Worm (Caenorhabditis elegans) whole organism, L2 larva: Measurements from ENCODE around the gene nccd-1.

Experiments
- F13H6.1 ChIP-seq: sonication (generic microtip); optimal IDR thresholded peaks from 2 replicates; lab custom pipeline; 2016; ENCODE audit warnings: missing genetic modification characterization, missing compliant biosample characterization
- R02D3.7 ChIP-seq: fragments of 150-350 bp; optimal IDR thresholded peaks from 2 replicates; lab custom pipeline; 2014; ENCODE audit warnings: missing biosample characterization, missing genetic modification characterization
- alr-1 ChIP-seq: fragments of 150-350 bp; optimal IDR thresholded peaks from 2 replicates; lab custom pipeline; 2014; ENCODE audit warnings: missing biosample characterization, missing genetic modification characterization
- ama-1 ChIP-seq: fragments of 150-350 bp; optimal IDR thresholded peaks from 2 replicates; lab custom pipeline; 2018; ENCODE audit warnings: inconsistent platforms
- egl-27 ChIP-seq: sonication (generic microtip); optimal IDR thresholded peaks from 3 replicates; lab custom pipeline; 2017; ENCODE audit warnings: missing biosample characterization, missing genetic modification reagents, missing genetic modification characterization
- fos-1 ChIP-seq: fragments of 150-350 bp; optimal IDR thresholded peaks from 2 replicates; lab custom pipeline; 2014; ENCODE audit warnings: missing biosample characterization, missing genetic modification characterization
- lin-11 ChIP-seq: fragments of 150-350 bp; sonication (generic microtip); optimal IDR thresholded peaks from 2 replicates; lab custom pipeline; 2014; ENCODE audit warnings: missing biosample characterization, missing genetic modification characterization, inconsistent platforms, mixed read lengths
- lin-13 ChIP-seq: fragments of 150-350 bp; optimal IDR thresholded peaks from 2 replicates; lab custom pipeline; 2014; ENCODE audit warnings: missing biosample characterization, missing genetic modification reagents, missing genetic modification characterization
- lin-39 ChIP-seq: fragments of 150-350 bp; optimal IDR thresholded peaks from 2 replicates; lab custom pipeline; 2014; ENCODE audit warnings: missing biosample characterization, missing genetic modification reagents, missing genetic modification characterization
- lsy-2 ChIP-seq, 2 experiments: fragments of 150-350 bp in 1 of 2; sonication (generic microtip) in 1 of 2; optimal IDR thresholded peaks; 2 replicates each; lab custom pipeline; 2014 to 2017; ENCODE audit warnings: missing biosample characterization in 2 of 2, missing genetic modification characterization in 2 of 2
- mdl-1 ChIP-seq, 2 experiments: fragments of 150-350 bp in 1 of 2; sonication (generic microtip) in 1 of 2; optimal IDR thresholded peaks; 2 replicates each; lab custom pipeline; 2017; ENCODE audit warnings: missing biosample characterization in 2 of 2, missing genetic modification characterization in 2 of 2
- nhr-11 ChIP-seq: fragments of 150-350 bp; optimal IDR thresholded peaks from 2 replicates; lab custom pipeline; 2014; ENCODE audit warnings: missing biosample characterization, missing genetic modification characterization
- nhr-12 ChIP-seq: fragments of 150-350 bp; optimal IDR thresholded peaks from 2 replicates; lab custom pipeline; 2014; ENCODE audit warnings: missing biosample characterization, missing genetic modification characterization
- nhr-129 ChIP-seq: fragments of 150-350 bp; optimal IDR thresholded peaks from 2 replicates; lab custom pipeline; 2014; ENCODE audit warnings: missing biosample characterization, missing genetic modification characterization
- nhr-23 ChIP-seq: fragments of 150-350 bp; optimal IDR thresholded peaks from 2 replicates; lab custom pipeline; 2014; ENCODE audit warnings: missing biosample characterization, missing genetic modification reagents, missing genetic modification characterization
- nhr-77 ChIP-seq: fragments of 150-350 bp; optimal IDR thresholded peaks from 2 replicates; lab custom pipeline; 2014; ENCODE audit warnings: missing biosample characterization, missing genetic modification characterization
- peb-1 ChIP-seq: fragments of 150-350 bp; optimal IDR thresholded peaks from 2 replicates; lab custom pipeline; 2014; ENCODE audit warnings: missing biosample characterization, missing genetic modification characterization
- sem-4 ChIP-seq: fragments of 150-350 bp; optimal IDR thresholded peaks from 2 replicates; lab custom pipeline; 2014; ENCODE audit warnings: missing biosample characterization, missing genetic modification reagents, missing genetic modification characterization
- sma-3 ChIP-seq: sonication (generic microtip); optimal IDR thresholded peaks from 2 replicates; lab custom pipeline; 2016; ENCODE audit warnings: missing genetic modification reagents, missing genetic modification characterization, missing compliant biosample characterization
- sma-9 ChIP-seq, 2 experiments: fragments of 150-350 bp in 1 of 2; sonication (generic microtip) in 1 of 2; optimal IDR thresholded peaks; 2 replicates each; lab custom pipeline; 2014 to 2016; ENCODE audit warnings: missing genetic modification characterization in 2 of 2, mild to moderate bottlenecking in 1 of 2, missing biosample characterization in 1 of 2, missing compliant biosample characterization in 1 of 2, missing genetic modification reagents in 1 of 2, moderate library complexity in 1 of 2
- snpc-4 ChIP-seq: fragments of 150-350 bp; optimal IDR thresholded peaks from 2 replicates; lab custom pipeline; 2014; ENCODE audit warnings: missing biosample characterization, missing genetic modification characterization
- unc-39 ChIP-seq: fragments of 150-350 bp; optimal IDR thresholded peaks from 2 replicates; lab custom pipeline; 2014; ENCODE audit warnings: missing biosample characterization, missing genetic modification characterization
- unc-55 ChIP-seq: fragments of 150-350 bp; sonication (generic microtip); optimal IDR thresholded peaks from 3 replicates; lab custom pipeline; 2014; ENCODE audit warnings: missing biosample characterization, missing genetic modification reagents, missing genetic modification characterization
- unc-62 ChIP-seq: fragments of 150-350 bp; optimal IDR thresholded peaks from 2 replicates; lab custom pipeline; 2014; ENCODE audit warnings: missing biosample characterization, missing genetic modification reagents, missing genetic modification characterization
- zag-1 ChIP-seq: fragments of 150-350 bp; optimal IDR thresholded peaks from 2 replicates; lab custom pipeline; 2014; ENCODE audit warnings: missing biosample characterization, missing genetic modification characterization
- ztf-1 ChIP-seq: fragments of 200-800 bp; sonication (Bioruptor generic); conservative IDR thresholded peaks from 2 replicates; pipeline ENCODE4 v1.3.6; 2022; ENCODE audit warnings: missing genetic modification characterization, missing compliant biosample characterization
- ztf-4 ChIP-seq: fragments of 150-350 bp; optimal IDR thresholded peaks from 2 replicates; lab custom pipeline; 2014; ENCODE audit warnings: missing biosample characterization, missing genetic modification characterization

nccd-1 gene

ce11 chrIV:17026568-17026967 is 38.1 kb downstream of the nccd-1 start:
- TF ChIP-seq egl-27 (tag; lab: Kevin White, UChicago) (no peak), fos-1 (tag; lab: Kevin White, UChicago) (no peak), lin-11 (tag; lab: Kevin White, UChicago) (no peak), R02D3.7 (no peak), snpc-4 (tag; lab: Kevin White, UChicago) (no peak), zag-1 (no peak), alr-1 (tag; lab: Kevin White, UChicago) (no peak), nhr-129 (tag; lab: Kevin White, UChicago) (no peak), lin-13 (GFP tag; lab: Kevin White, UChicago) (no peak), ztf-1 (no peak), nhr-12 (no peak), nhr-23 (tag; lab: Kevin White, UChicago) (no peak), ama-1 (lab: Kevin White, UChicago) (no peak), sem-4 (tag; lab: Kevin White, UChicago) (no peak), mdl-1 (tag; optimal IDR thresholded peaks at IDR 0.05; lab: Kevin White, UChicago) (no peak), peb-1 (tag; lab: Kevin White, UChicago) (no peak), ztf-4 (tag; lab: Kevin White, UChicago) (no peak)

ce11 chrIV:17030494-17030893 is 42.0 kb downstream of the nccd-1 start, which contains the start of gene nhr-229:
Gene nhr-229, minus strand, starts transcription at chrIV:17030594.
- TF ChIP-seq nhr-129 (tag; lab: Kevin White, UChicago) (no peak), unc-55 (GFP tag; lab: Kevin White, UChicago) (no peak), lsy-2 (tag; optimal IDR thresholded peaks at IDR 0.05; lab: Kevin White, UChicago) (no peak), lin-39 (tag; lab: Kevin White, UChicago) (no peak), peb-1 (tag; lab: Kevin White, UChicago) (no peak), F13H6.1 (tag; lab: Kevin White, UChicago) (no peak), unc-39 (tag; lab: Kevin White, UChicago) (no peak), mdl-1 (tag; optimal IDR thresholded peaks at IDR 0.05; lab: Kevin White, UChicago) (no peak), sma-3 (no peak), lin-13 (GFP tag; lab: Kevin White, UChicago) (no peak), nhr-11 (tag; lab: Kevin White, UChicago) (no peak), nhr-77 (tag; lab: Kevin White, UChicago) (no peak), sma-9 (GFP tag; optimal IDR thresholded peaks at IDR 0.05; lab: Kevin White, UChicago) (no peak), sma-9 (tag; optimal IDR thresholded peaks at IDR 0.05; lab: Kevin White, UChicago) (no peak), unc-62 (GFP tag; lab: Kevin White, UChicago) (no peak)
